Fruit fly (Drosophila melanogaster) whole organism, prepupa: ENCODE data around the gene CG32192.
A peak's percentile ranks its signal among the peaks of the same experiment; 100 is the strongest.

Experiments
- Blimp-1 ChIP-seq: fragments of 200-800 bp; sonication (Bioruptor generic); optimal IDR thresholded peaks from 3 replicates; lab custom pipeline; 2017; ENCODE audit warnings: missing biosample characterization, missing genetic modification characterization, mild to moderate bottlenecking, moderate library complexity, missing genetic modification reagents
- CG10631 ChIP-seq: fragments of 200-800 bp; sonication (Bioruptor generic); optimal IDR thresholded peaks from 2 replicates; lab custom pipeline; 2016; ENCODE audit warnings: missing biosample characterization, missing genetic modification characterization
- CG10669 ChIP-seq: fragments of 200-800 bp; sonication (Bioruptor generic); optimal IDR thresholded peaks from 3 replicates; lab custom pipeline; 2018; ENCODE audit warnings: missing biosample characterization, mild to moderate bottlenecking, missing genetic modification characterization, moderate library complexity
- CG15336 ChIP-seq: fragments of 200-800 bp; sonication (Bioruptor generic); IDR thresholded peaks from 2 replicates; pipeline ENCODE4 v1.3.6; 2022; ENCODE audit warnings: missing biosample characterization, missing genetic modification characterization
- CG3032 ChIP-seq: fragments of 200-800 bp; optimal IDR thresholded peaks from 2 replicates; lab custom pipeline; 2019; ENCODE audit warnings: missing biosample characterization, mild to moderate bottlenecking, missing genetic modification characterization, moderate library complexity
- CG32006 ChIP-seq: fragments of 200-800 bp; sonication (Bioruptor generic); optimal IDR thresholded peaks from 3 replicates; lab custom pipeline; 2017; ENCODE audit warnings: missing biosample characterization, mild to moderate bottlenecking, missing genetic modification characterization
- CG34406 ChIP-seq: fragments of 200-800 bp; sonication (Bioruptor generic); optimal IDR thresholded peaks from 3 replicates; lab custom pipeline; 2016; ENCODE audit warnings: missing biosample characterization, missing genetic modification characterization
- CG3919 ChIP-seq: fragments of 200-800 bp; sonication (Bioruptor generic); optimal IDR thresholded peaks from 3 replicates; lab custom pipeline; 2016; ENCODE audit warnings: missing biosample characterization, missing genetic modification characterization
- CG4318 ChIP-seq: fragments of 200-800 bp; sonication (Bioruptor generic); optimal IDR thresholded peaks from 3 replicates; lab custom pipeline; 2017; ENCODE audit warnings: missing biosample characterization, mild to moderate bottlenecking, missing genetic modification characterization
- CG6276 ChIP-seq: fragments of 200-800 bp; sonication (Bioruptor generic); optimal IDR thresholded peaks from 2 replicates; lab custom pipeline; 2017; ENCODE audit warnings: missing biosample characterization, mild to moderate bottlenecking, missing genetic modification characterization
- CG6792 ChIP-seq: fragments of 200-800 bp; sonication (Bioruptor generic); optimal IDR thresholded peaks from 3 replicates; lab custom pipeline; 2016; ENCODE audit warnings: missing biosample characterization, missing genetic modification characterization
- CG6808 ChIP-seq: fragments of 200-800 bp; sonication (Bioruptor generic); optimal IDR thresholded peaks from 3 replicates; lab custom pipeline; 2017; ENCODE audit warnings: missing biosample characterization, missing genetic modification characterization, mild to moderate bottlenecking, moderate library complexity, missing genetic modification reagents
- CG7368 ChIP-seq: fragments of 200-800 bp; sonication (Bioruptor generic); optimal IDR thresholded peaks from 3 replicates; lab custom pipeline; 2016; ENCODE audit warnings: missing biosample characterization, missing genetic modification characterization
- CG8632 ChIP-seq: fragments of 200-800 bp; sonication (Bioruptor generic); optimal IDR thresholded peaks from 3 replicates; lab custom pipeline; 2016; ENCODE audit warnings: missing biosample characterization, missing genetic modification characterization
- CG9139 ChIP-seq: fragments of 200-800 bp; sonication (Bioruptor generic); optimal IDR thresholded peaks from 3 replicates; lab custom pipeline; 2017; ENCODE audit warnings: missing biosample characterization, mild to moderate bottlenecking, missing genetic modification characterization
- Eip75B ChIP-seq: fragments of 200-800 bp; sonication (Bioruptor generic); optimal IDR thresholded peaks from 3 replicates; lab custom pipeline; 2016; ENCODE audit warnings: missing biosample characterization, missing genetic modification characterization
- Eip78C ChIP-seq: fragments of 200-800 bp; sonication (Bioruptor generic); peaks from one replicate; lab custom pipeline; 2016; ENCODE audit warnings: missing biosample characterization, missing genetic modification characterization
- Eip93F ChIP-seq: fragments of 200-800 bp; sonication (Bioruptor generic); optimal IDR thresholded peaks from 2 replicates; lab custom pipeline; 2016; ENCODE audit warnings: missing biosample characterization, mild to moderate bottlenecking, missing genetic modification characterization
- Ets96B ChIP-seq: fragments of 200-800 bp; optimal IDR thresholded peaks from 2 replicates; lab custom pipeline; 2019; ENCODE audit warnings: missing biosample characterization, mild to moderate bottlenecking, missing genetic modification characterization, moderate library complexity
- Hr38 ChIP-seq: sonication (Bioruptor generic); optimal IDR thresholded peaks from 2 replicates; lab custom pipeline; 2016; ENCODE audit warnings: missing biosample characterization, missing genetic modification characterization
- Hr39 ChIP-seq: fragments of 200-800 bp; sonication (Bioruptor generic); optimal IDR thresholded peaks from 2 replicates; lab custom pipeline; 2016; ENCODE audit warnings: missing biosample characterization, missing genetic modification characterization
- Hr4 ChIP-seq: fragments of 200-800 bp; sonication (Bioruptor generic); optimal IDR thresholded peaks from 3 replicates; lab custom pipeline; 2016; ENCODE audit warnings: missing biosample characterization, missing genetic modification characterization
- Lpt ChIP-seq: fragments of 200-800 bp; sonication (Bioruptor generic); optimal IDR thresholded peaks from 3 replicates; lab custom pipeline; 2016; ENCODE audit warnings: missing biosample characterization, missing genetic modification characterization
- Met ChIP-seq: fragments of 200-800 bp; sonication (Bioruptor generic); optimal IDR thresholded peaks from 3 replicates; lab custom pipeline; 2016; ENCODE audit warnings: missing biosample characterization, missing genetic modification characterization
- Smox ChIP-seq: fragments of 200-800 bp; sonication (Bioruptor generic); optimal IDR thresholded peaks from 3 replicates; lab custom pipeline; 2016; ENCODE audit warnings: missing biosample characterization, missing genetic modification characterization
- Sox14 ChIP-seq: fragments of 200-800 bp; sonication (Bioruptor generic); optimal IDR thresholded peaks from 3 replicates; lab custom pipeline; 2016; ENCODE audit warnings: missing biosample characterization, missing genetic modification characterization
- Sox15 ChIP-seq: fragments of 200-800 bp; sonication (Bioruptor generic); optimal IDR thresholded peaks from 3 replicates; lab custom pipeline; 2016; ENCODE audit warnings: missing biosample characterization, missing genetic modification characterization
- acj6 ChIP-seq: fragments of 200-800 bp; sonication (Bioruptor generic); optimal IDR thresholded peaks from 3 replicates; lab custom pipeline; 2016; ENCODE audit warnings: missing biosample characterization, missing genetic modification characterization
- dsx ChIP-seq: fragments of 200-800 bp; optimal IDR thresholded peaks from 3 replicates; lab custom pipeline; 2019; ENCODE audit warnings: missing biosample characterization, mild to moderate bottlenecking, missing genetic modification characterization, moderate library complexity; ENCODE audit not compliant: poor library complexity, severe bottlenecking
- eg ChIP-seq: fragments of 200-800 bp; sonication (Bioruptor generic); IDR thresholded peaks from 3 replicates; pipeline ENCODE4 v1.3.6; 2022; ENCODE audit warnings: missing biosample characterization, missing genetic modification characterization
- esn ChIP-seq: fragments of 200-800 bp; sonication (Bioruptor generic); optimal IDR thresholded peaks from 2 replicates; lab custom pipeline; 2016; ENCODE audit warnings: missing biosample characterization, mild to moderate bottlenecking, missing genetic modification characterization, moderate library complexity
- fd59A ChIP-seq: fragments of 200-800 bp; sonication (Bioruptor generic); optimal IDR thresholded peaks from 2 replicates; lab custom pipeline; 2017; ENCODE audit warnings: missing biosample characterization, mild to moderate bottlenecking, missing genetic modification characterization, missing genetic modification reagents
- fkh ChIP-seq: fragments of 200-800 bp; sonication (Bioruptor generic); optimal IDR thresholded peaks from 3 replicates; lab custom pipeline; 2017; ENCODE audit warnings: missing biosample characterization, mild to moderate bottlenecking, missing genetic modification characterization, moderate library complexity
- ss ChIP-seq, 2 experiments: fragments of 200-800 bp; sonication (Bioruptor generic); optimal IDR thresholded peaks; 2 replicates in 1 of 2; 3 replicates in 1 of 2; lab custom pipeline; 2017 to 2018; ENCODE audit warnings: mild to moderate bottlenecking in 2 of 2, missing biosample characterization in 2 of 2, missing genetic modification characterization in 2 of 2, moderate library complexity in 1 of 2
- svp ChIP-seq: fragments of 200-800 bp; sonication (Bioruptor generic); peaks from one replicate; lab custom pipeline; 2016; ENCODE audit warnings: missing biosample characterization, missing genetic modification characterization
- topi ChIP-seq: fragments of 200-800 bp; sonication (Bioruptor generic); optimal IDR thresholded peaks from 3 replicates; lab custom pipeline; 2016; ENCODE audit warnings: missing biosample characterization, missing genetic modification characterization
- vri ChIP-seq: fragments of 200-800 bp; sonication (Bioruptor generic); optimal IDR thresholded peaks from 3 replicates; lab custom pipeline; 2016; ENCODE audit warnings: missing biosample characterization, mild to moderate bottlenecking, missing genetic modification characterization

The CG32192 gene

dm6 chr3L:18042433-18042832 lies 2.3 kb downstream of the CG32192 start, which contains the start of gene CG42393:
Gene CG42393, plus strand, starts transcription at chr3L:18042733.
- TF ChIP-seq CG9139 (GFP tag; lab: Kevin White, UChicago), result no peak

DNA sequence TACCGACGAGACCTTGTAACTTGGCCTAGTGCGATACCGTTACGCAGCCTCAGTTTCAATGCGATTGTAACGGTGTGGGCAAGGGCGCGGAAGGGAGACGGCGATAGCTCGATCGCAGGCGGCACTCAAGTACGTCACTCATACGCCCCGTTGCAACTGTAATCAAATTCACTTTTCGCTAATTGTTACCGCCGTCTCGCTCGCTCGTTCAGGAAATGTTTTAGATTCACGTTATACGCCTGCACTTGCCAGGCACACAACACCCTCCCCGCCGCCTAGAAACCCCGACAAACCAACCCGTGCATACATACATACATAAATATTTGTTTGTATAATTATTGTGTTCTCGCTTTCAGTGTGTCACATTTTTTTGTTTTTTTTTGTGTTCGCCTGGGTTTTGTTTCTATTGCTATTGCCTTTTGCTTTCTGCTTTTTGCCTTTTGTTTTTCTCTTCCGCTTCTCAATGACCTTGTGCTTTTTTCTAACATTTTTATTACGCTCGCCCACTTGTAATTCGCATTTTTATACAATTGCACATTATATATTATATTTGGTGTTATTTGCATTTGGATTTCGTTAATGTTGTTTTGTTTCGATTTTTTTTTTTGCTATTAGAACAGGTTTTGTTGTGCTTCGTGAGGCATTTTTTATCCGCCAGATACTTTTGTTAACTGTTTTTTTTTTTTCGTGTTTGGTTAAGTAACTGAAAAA lies 4.4 kb downstream of the CG32192 start:
- TF ChIP-seq fkh (GFP tag; lab: Kevin White, UChicago) (peak; percentile 5), Eip93F (GFP tag; lab: Kevin White, UChicago) (no peak), fd59A (no peak)

dm6 chr3L:18046590-18047158 lies 6.6 kb downstream of the CG32192 start:
- no peak for TF ChIP-seq Smox (GFP tag; lab: Kevin White, UChicago)
- peak; percentile 51 for TF ChIP-seq Ets96B (tag; lab: Kevin White, UChicago)
- TF ChIP-seq ss (GFP tag; optimal IDR thresholded peaks at IDR 0.05; lab: Kevin White, UChicago), result no peak
- no peak for TF ChIP-seq CG8632
- no peak for TF ChIP-seq Met (GFP tag; lab: Kevin White, UChicago)
- peak; percentile 6 for TF ChIP-seq Sox14 (GFP tag; lab: Kevin White, UChicago)
- TF ChIP-seq CG10669 (GFP tag; lab: Kevin White, UChicago), result peak; percentile 50
- TF ChIP-seq svp (GFP tag; lab: Kevin White, UChicago), result peak; percentile 91
- TF ChIP-seq vri (GFP tag; lab: Kevin White, UChicago), result peak; percentile 44
- TF ChIP-seq CG15336 (GFP tag; lab: Robert Waterston, UW), result no peak
- TF ChIP-seq CG3919 (GFP tag; lab: Kevin White, UChicago), result no peak
- TF ChIP-seq fkh (GFP tag; lab: Kevin White, UChicago), result peak; percentile 42
- TF ChIP-seq CG7368 (GFP tag; lab: Kevin White, UChicago), result no peak
- no peak for TF ChIP-seq Lpt (GFP tag; lab: Kevin White, UChicago)
- no peak for TF ChIP-seq Hr39 (GFP tag; lab: Kevin White, UChicago)
- TF ChIP-seq CG32006 (GFP tag; lab: Kevin White, UChicago), result no peak
- TF ChIP-seq Eip93F (GFP tag; lab: Kevin White, UChicago), result no peak
- TF ChIP-seq CG3032 (tag; lab: Kevin White, UChicago), result no peak
- no peak for TF ChIP-seq Hr4 (GFP tag; lab: Kevin White, UChicago)
- no peak for TF ChIP-seq Hr38
- no peak for TF ChIP-seq eg (GFP tag; lab: Robert Waterston, UW)
- no peak for TF ChIP-seq CG6792 (GFP tag; lab: Kevin White, UChicago)
- peak; percentile 43 for TF ChIP-seq Eip75B (GFP tag; lab: Kevin White, UChicago)
- TF ChIP-seq dsx (GFP tag; lab: Kevin White, UChicago), result peak; percentile 8
- TF ChIP-seq Blimp-1 (GFP tag; lab: Kevin White, UChicago), result no peak
- no peak for TF ChIP-seq CG10631 (GFP tag; lab: Kevin White, UChicago)
- no peak for TF ChIP-seq topi
- TF ChIP-seq Eip78C (GFP tag; lab: Kevin White, UChicago), result peak; percentile 66
- peak; percentile 15 for TF ChIP-seq CG6808

DNA sequence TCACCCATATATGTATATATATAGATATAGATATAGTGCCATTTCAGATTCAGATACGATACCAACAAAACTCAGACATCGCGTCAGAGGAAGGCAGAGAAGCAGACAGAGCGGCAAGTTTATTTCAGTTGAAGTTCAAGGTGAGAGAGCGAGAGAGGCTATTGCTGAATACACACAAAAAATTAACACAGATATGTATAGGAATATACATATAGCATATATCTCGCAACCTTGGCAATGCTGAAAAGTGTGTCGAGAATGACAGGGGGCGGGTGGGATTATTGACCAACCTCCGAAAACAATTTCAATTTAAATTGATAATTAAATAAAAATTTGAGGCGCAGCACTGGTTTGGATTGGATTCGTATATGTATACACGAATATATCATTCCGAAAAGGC lies 16.9 kb downstream of the CG32192 start:
- TF ChIP-seq esn (GFP tag; lab: Kevin White, UChicago) (no peak), CG15336 (GFP tag; lab: Robert Waterston, UW) (no peak), CG34406 (GFP tag; lab: Kevin White, UChicago) (no peak), fkh (GFP tag; lab: Kevin White, UChicago) (peak; percentile 27), Hr39 (GFP tag; lab: Kevin White, UChicago) (no peak), acj6 (GFP tag; lab: Kevin White, UChicago) (no peak), Sox14 (GFP tag; lab: Kevin White, UChicago) (no peak), eg (GFP tag; lab: Robert Waterston, UW) (no peak), CG4318 (GFP tag; lab: Kevin White, UChicago) (no peak), ss (GFP tag; optimal IDR thresholded peaks at IDR 0.05; lab: Kevin White, UChicago) (no peak), CG6808 (no peak), CG8632 (no peak), CG6276 (GFP tag; lab: Kevin White, UChicago) (no peak), vri (GFP tag; lab: Kevin White, UChicago) (peak; percentile 54), Sox15 (no peak), CG10669 (GFP tag; lab: Kevin White, UChicago) (no peak)
